Worm (Caenorhabditis elegans) whole organism, L2 larva: ENCODE data around the gene hlh-11.
A peak's percentile ranks its signal among the peaks of the same experiment; 100 is the strongest.

Source experiments
- C34F6.9 ChIP-seq: fragments of 150-350 bp; optimal IDR thresholded peaks from 2 replicates; lab custom pipeline; 2014; ENCODE audit warnings: missing biosample characterization, missing genetic modification characterization
- F13H6.1 ChIP-seq: sonication (generic microtip); optimal IDR thresholded peaks from 2 replicates; lab custom pipeline; 2016; ENCODE audit warnings: missing genetic modification characterization, missing compliant biosample characterization
- Y55F3AM.14 ChIP-seq: fragments of 200-800 bp; sonication (Bioruptor generic); optimal IDR thresholded peaks from 2 replicates; lab custom pipeline; 2018; ENCODE audit warnings: mild to moderate bottlenecking, missing genetic modification characterization, missing compliant biosample characterization
- ZK546.5 ChIP-seq: sonication (generic microtip); optimal IDR thresholded peaks from 2 replicates; lab custom pipeline; 2017; ENCODE audit warnings: missing biosample characterization, missing genetic modification characterization
- alr-1 ChIP-seq: fragments of 150-350 bp; optimal IDR thresholded peaks from 2 replicates; lab custom pipeline; 2014; ENCODE audit warnings: missing biosample characterization, missing genetic modification characterization
- ama-1 ChIP-seq: fragments of 150-350 bp; optimal IDR thresholded peaks from 2 replicates; lab custom pipeline; 2018; ENCODE audit warnings: inconsistent platforms
- blmp-1 ChIP-seq: sonication (generic microtip); optimal IDR thresholded peaks from 2 replicates; lab custom pipeline; 2017; ENCODE audit warnings: missing genetic modification characterization, mild to moderate bottlenecking, missing compliant biosample characterization, antibody characterized with exemption, moderate library complexity; ENCODE audit not compliant: insufficient read depth
- ceh-82 ChIP-seq: fragments of 150-350 bp; optimal IDR thresholded peaks from 2 replicates; lab custom pipeline; 2014; ENCODE audit warnings: missing biosample characterization, missing genetic modification characterization
- crh-2 ChIP-seq: sonication (generic microtip); optimal IDR thresholded peaks from 2 replicates; lab custom pipeline; 2017; ENCODE audit warnings: missing biosample characterization, missing genetic modification characterization
- egl-27 ChIP-seq: sonication (generic microtip); optimal IDR thresholded peaks from 3 replicates; lab custom pipeline; 2017; ENCODE audit warnings: missing biosample characterization, missing genetic modification reagents, missing genetic modification characterization
- elt-1 ChIP-seq: fragments of 150-350 bp; optimal IDR thresholded peaks from 2 replicates; lab custom pipeline; 2014; ENCODE audit warnings: missing biosample characterization, missing genetic modification characterization
- elt-3 ChIP-seq: sonication (generic microtip); optimal IDR thresholded peaks from 2 replicates; lab custom pipeline; 2017; ENCODE audit warnings: missing biosample characterization, missing genetic modification characterization
- fos-1 ChIP-seq: fragments of 150-350 bp; optimal IDR thresholded peaks from 2 replicates; lab custom pipeline; 2014; ENCODE audit warnings: missing biosample characterization, missing genetic modification characterization
- gmeb-1 ChIP-seq: fragments of 150-350 bp; optimal IDR thresholded peaks from 2 replicates; lab custom pipeline; 2014; ENCODE audit warnings: missing biosample characterization, missing genetic modification characterization
- lin-11 ChIP-seq: fragments of 150-350 bp; sonication (generic microtip); optimal IDR thresholded peaks from 2 replicates; lab custom pipeline; 2014; ENCODE audit warnings: missing biosample characterization, missing genetic modification characterization, inconsistent platforms, mixed read lengths
- lin-13 ChIP-seq: fragments of 150-350 bp; optimal IDR thresholded peaks from 2 replicates; lab custom pipeline; 2014; ENCODE audit warnings: missing biosample characterization, missing genetic modification reagents, missing genetic modification characterization
- mab-5 ChIP-seq: fragments of 150-350 bp; optimal IDR thresholded peaks from 2 replicates; lab custom pipeline; 2014; ENCODE audit warnings: missing biosample characterization, missing genetic modification characterization
- mbf-1 ChIP-seq: sonication (generic microtip); optimal IDR thresholded peaks from 2 replicates; lab custom pipeline; 2017; ENCODE audit warnings: missing biosample characterization, missing genetic modification characterization
- mdl-1 ChIP-seq, 2 experiments: fragments of 150-350 bp in 1 of 2; sonication (generic microtip) in 1 of 2; optimal IDR thresholded peaks; 2 replicates each; lab custom pipeline; 2017; ENCODE audit warnings: missing biosample characterization in 2 of 2, missing genetic modification characterization in 2 of 2
- nhr-10 ChIP-seq: sonication (generic microtip); optimal IDR thresholded peaks from 2 replicates; lab custom pipeline; 2017; ENCODE audit warnings: missing biosample characterization, missing genetic modification characterization
- nhr-11 ChIP-seq: fragments of 150-350 bp; optimal IDR thresholded peaks from 2 replicates; lab custom pipeline; 2014; ENCODE audit warnings: missing biosample characterization, missing genetic modification characterization
- nhr-12 ChIP-seq: fragments of 150-350 bp; optimal IDR thresholded peaks from 2 replicates; lab custom pipeline; 2014; ENCODE audit warnings: missing biosample characterization, missing genetic modification characterization
- nhr-129 ChIP-seq: fragments of 150-350 bp; optimal IDR thresholded peaks from 2 replicates; lab custom pipeline; 2014; ENCODE audit warnings: missing biosample characterization, missing genetic modification characterization
- nhr-21 ChIP-seq: fragments of 150-350 bp; optimal IDR thresholded peaks from 2 replicates; lab custom pipeline; 2014; ENCODE audit warnings: missing biosample characterization, missing genetic modification characterization
- nhr-237 ChIP-seq: fragments of 150-350 bp; optimal IDR thresholded peaks from 2 replicates; lab custom pipeline; 2014; ENCODE audit warnings: missing biosample characterization, missing genetic modification characterization
- nhr-25 ChIP-seq: fragments of 150-350 bp; sonication (generic microtip); optimal IDR thresholded peaks from 3 replicates; lab custom pipeline; 2014; ENCODE audit warnings: missing biosample characterization, missing genetic modification characterization
- nhr-6 ChIP-seq: fragments of 150-350 bp; optimal IDR thresholded peaks from 2 replicates; lab custom pipeline; 2014; ENCODE audit warnings: missing biosample characterization, missing genetic modification characterization
- nhr-77 ChIP-seq: fragments of 150-350 bp; optimal IDR thresholded peaks from 2 replicates; lab custom pipeline; 2014; ENCODE audit warnings: missing biosample characterization, missing genetic modification characterization
- peb-1 ChIP-seq: fragments of 150-350 bp; optimal IDR thresholded peaks from 2 replicates; lab custom pipeline; 2014; ENCODE audit warnings: missing biosample characterization, missing genetic modification characterization
- sem-4 ChIP-seq: fragments of 150-350 bp; optimal IDR thresholded peaks from 2 replicates; lab custom pipeline; 2014; ENCODE audit warnings: missing biosample characterization, missing genetic modification reagents, missing genetic modification characterization
- skn-1 ChIP-seq: sonication (generic microtip); optimal IDR thresholded peaks from 2 replicates; lab custom pipeline; 2017; ENCODE audit warnings: missing biosample characterization, missing genetic modification characterization
- sma-3 ChIP-seq: sonication (generic microtip); optimal IDR thresholded peaks from 2 replicates; lab custom pipeline; 2016; ENCODE audit warnings: missing genetic modification reagents, missing genetic modification characterization, missing compliant biosample characterization
- sma-9 ChIP-seq, 2 experiments: fragments of 150-350 bp in 1 of 2; sonication (generic microtip) in 1 of 2; optimal IDR thresholded peaks; 2 replicates each; lab custom pipeline; 2014 to 2016; ENCODE audit warnings: missing genetic modification characterization in 2 of 2, mild to moderate bottlenecking in 1 of 2, missing biosample characterization in 1 of 2, missing compliant biosample characterization in 1 of 2, missing genetic modification reagents in 1 of 2, moderate library complexity in 1 of 2
- snpc-4 ChIP-seq: fragments of 150-350 bp; optimal IDR thresholded peaks from 2 replicates; lab custom pipeline; 2014; ENCODE audit warnings: missing biosample characterization, missing genetic modification characterization
- unc-39 ChIP-seq: fragments of 150-350 bp; optimal IDR thresholded peaks from 2 replicates; lab custom pipeline; 2014; ENCODE audit warnings: missing biosample characterization, missing genetic modification characterization
- unc-62 ChIP-seq: fragments of 150-350 bp; optimal IDR thresholded peaks from 2 replicates; lab custom pipeline; 2014; ENCODE audit warnings: missing biosample characterization, missing genetic modification reagents, missing genetic modification characterization
- zag-1 ChIP-seq: fragments of 150-350 bp; optimal IDR thresholded peaks from 2 replicates; lab custom pipeline; 2014; ENCODE audit warnings: missing biosample characterization, missing genetic modification characterization
- ztf-11 ChIP-seq: sonication (generic microtip); optimal IDR thresholded peaks from 2 replicates; lab custom pipeline; 2017; ENCODE audit warnings: missing biosample characterization, missing genetic modification characterization
- ztf-4 ChIP-seq: fragments of 150-350 bp; optimal IDR thresholded peaks from 2 replicates; lab custom pipeline; 2014; ENCODE audit warnings: missing biosample characterization, missing genetic modification characterization

hlh-11 gene

DNA sequence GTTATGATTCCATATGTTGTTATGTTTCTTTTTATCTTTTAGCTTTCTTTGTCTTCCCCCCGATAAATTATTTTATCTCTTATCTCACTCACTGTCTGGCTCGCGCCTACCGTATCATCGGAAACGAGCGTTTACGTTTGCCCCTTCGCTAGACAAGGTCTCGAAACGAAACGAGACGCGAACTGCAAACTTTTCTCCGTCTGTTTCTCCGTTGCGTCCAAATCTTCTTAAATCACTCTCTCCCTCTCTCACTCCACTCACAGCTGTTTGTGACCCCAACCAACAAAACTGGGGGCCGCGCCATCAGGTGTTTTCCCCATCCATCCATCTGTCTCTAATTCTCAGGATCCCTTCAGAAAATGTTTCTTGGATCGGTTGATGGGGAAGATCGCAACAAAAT, 637 bp downstream of the hlh-11 start (continued):
- no peak for TF ChIP-seq ceh-82 (tag; lab: Kevin White, UChicago)

DNA sequence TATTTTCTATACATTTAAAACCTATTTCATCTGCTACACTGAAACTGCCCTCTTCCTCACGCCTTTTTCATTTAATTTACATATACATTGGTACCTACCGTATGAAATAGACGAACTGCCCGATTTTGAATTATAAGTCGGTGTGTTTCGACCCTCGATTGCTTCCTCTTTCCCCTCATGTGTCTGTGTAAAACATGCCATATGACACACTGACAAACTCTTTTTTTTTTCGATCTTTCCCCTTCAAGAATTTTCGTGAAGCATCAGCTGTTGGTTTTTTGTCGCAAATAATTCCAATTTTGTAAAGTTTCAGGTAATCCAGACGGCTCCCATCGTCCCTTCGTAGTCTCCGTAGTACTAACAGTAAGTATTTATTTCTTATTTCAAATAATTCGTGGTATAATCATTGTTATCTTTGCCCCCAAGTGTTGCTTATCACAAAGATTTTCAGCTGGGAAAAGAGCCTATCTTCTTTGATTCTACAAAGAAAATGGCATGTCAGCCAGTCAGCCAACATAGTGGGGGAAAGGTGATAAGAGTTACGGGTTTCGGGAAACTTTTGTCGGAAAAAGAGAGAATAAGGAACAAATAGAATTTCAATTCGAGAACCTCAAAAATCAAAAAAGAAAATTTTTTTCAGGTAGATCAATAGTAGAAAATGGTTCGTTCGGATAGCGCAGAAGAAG, 2.5 kb downstream of the hlh-11 start:
- TF ChIP-seq nhr-129 (tag; lab: Kevin White, UChicago) (peak; percentile 25), sma-9 (GFP tag; optimal IDR thresholded peaks at IDR 0.05; lab: Kevin White, UChicago) (peak; percentile 29), sma-9 (tag; optimal IDR thresholded peaks at IDR 0.05; lab: Kevin White, UChicago) (no peak), mab-5 (tag; lab: Kevin White, UChicago) (no peak), fos-1 (tag; lab: Kevin White, UChicago) (peak; percentile 87), crh-2 (tag; lab: Kevin White, UChicago) (peak; percentile 27), gmeb-1 (no peak), F13H6.1 (tag; lab: Kevin White, UChicago) (peak; percentile 25), nhr-11 (tag; lab: Kevin White, UChicago) (no peak)

DNA sequence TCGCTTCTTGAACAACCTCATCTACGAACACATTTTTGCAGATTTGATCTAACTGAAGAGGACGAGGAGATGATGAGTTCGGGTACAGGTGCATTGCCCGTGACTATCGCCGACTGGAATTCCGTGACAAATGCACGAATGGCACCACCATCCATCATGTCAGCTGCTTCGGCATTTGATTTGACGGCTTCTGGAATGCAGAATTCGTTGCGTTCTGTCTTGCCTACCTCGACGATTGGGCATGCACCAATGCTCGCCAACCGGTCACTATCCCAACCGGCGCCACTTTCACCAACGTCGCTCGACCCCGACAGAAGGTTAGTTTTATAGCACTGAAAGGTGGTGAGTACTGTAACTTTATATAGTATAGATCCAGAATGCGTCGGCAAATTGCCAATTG, 3.9 kb downstream of the hlh-11 start:
- TF ChIP-seq nhr-11 (tag; lab: Kevin White, UChicago) (no peak), nhr-237 (tag; lab: Kevin White, UChicago) (no peak), elt-1 (tag; lab: Kevin White, UChicago) (no peak), F13H6.1 (tag; lab: Kevin White, UChicago) (no peak), unc-39 (no peak), ceh-82 (tag; lab: Kevin White, UChicago) (no peak), mab-5 (tag; lab: Kevin White, UChicago) (no peak), peb-1 (tag; lab: Kevin White, UChicago) (no peak), ZK546.5 (tag; lab: Kevin White, UChicago) (no peak), mbf-1 (tag; lab: Kevin White, UChicago) (no peak), egl-27 (tag; lab: Kevin White, UChicago) (no peak), nhr-6 (tag; lab: Kevin White, UChicago) (no peak), zag-1 (no peak), gmeb-1 (no peak)

DNA sequence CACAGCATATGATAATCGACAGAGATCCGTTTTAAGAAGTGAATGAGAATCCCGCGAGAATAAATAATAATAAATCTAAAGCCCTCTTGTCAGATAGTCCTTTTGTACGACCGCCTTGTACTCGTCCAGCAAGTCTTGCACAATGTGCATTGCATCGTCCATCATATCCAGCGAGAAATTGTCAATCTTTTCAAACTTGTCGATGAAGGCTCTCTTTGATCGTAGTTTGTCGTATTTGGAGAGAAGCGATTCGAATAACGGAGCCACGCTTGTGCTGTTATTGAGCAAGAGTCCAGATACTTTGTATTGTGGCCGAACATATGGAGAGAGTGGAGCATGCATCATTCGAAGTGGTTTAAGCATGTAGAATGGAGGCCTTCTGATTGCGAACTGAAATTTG, 7.1 kb downstream of the hlh-11 start:
- TF ChIP-seq C34F6.9 (tag; lab: Kevin White, UChicago), result no peak
- TF ChIP-seq ceh-82 (tag; lab: Kevin White, UChicago), result no peak
- peak; percentile 3 for TF ChIP-seq ztf-4 (tag; lab: Kevin White, UChicago)
- TF ChIP-seq lin-13, result no peak
- TF ChIP-seq Y55F3AM.14 (GFP tag; lab: Kevin White, UChicago), result no peak
- TF ChIP-seq gmeb-1, result no peak
- no peak for TF ChIP-seq ama-1 (lab: Kevin White, UChicago)
- TF ChIP-seq nhr-129 (tag; lab: Kevin White, UChicago), result peak; percentile 4

DNA sequence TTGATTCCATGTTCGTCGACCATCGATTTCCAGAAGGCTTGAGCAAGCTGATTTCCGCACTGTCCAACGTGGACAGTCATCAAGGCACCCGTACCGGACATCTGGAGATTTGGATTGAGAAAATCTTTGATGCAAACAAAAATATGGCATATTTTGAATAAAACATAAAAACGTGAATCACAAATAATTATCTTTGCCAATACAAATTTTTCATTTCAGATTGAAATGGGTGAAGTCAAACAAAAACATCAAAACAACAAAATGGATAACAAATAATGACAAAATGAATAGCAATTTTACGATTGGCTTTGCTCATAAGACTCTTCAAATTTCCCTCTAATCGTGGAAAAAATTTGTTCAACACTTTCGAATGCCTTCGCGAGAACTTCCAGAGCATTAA, 9.5 kb downstream of the hlh-11 start, which contains the start of gene tbg-1:
Gene tbg-1, minus strand, starts transcription at position 101 of the 400 bp plus-strand sequence.
- TF ChIP-seq blmp-1 (no peak), nhr-10 (tag; lab: Kevin White, UChicago) (no peak), ceh-82 (tag; lab: Kevin White, UChicago) (no peak), sma-3 (GFP tag; lab: Kevin White, UChicago) (no peak), gmeb-1 (no peak), nhr-77 (tag; lab: Kevin White, UChicago) (no peak), Y55F3AM.14 (GFP tag; lab: Kevin White, UChicago) (no peak), alr-1 (tag; lab: Kevin White, UChicago) (no peak), elt-1 (tag; lab: Kevin White, UChicago) (no peak)

DNA sequence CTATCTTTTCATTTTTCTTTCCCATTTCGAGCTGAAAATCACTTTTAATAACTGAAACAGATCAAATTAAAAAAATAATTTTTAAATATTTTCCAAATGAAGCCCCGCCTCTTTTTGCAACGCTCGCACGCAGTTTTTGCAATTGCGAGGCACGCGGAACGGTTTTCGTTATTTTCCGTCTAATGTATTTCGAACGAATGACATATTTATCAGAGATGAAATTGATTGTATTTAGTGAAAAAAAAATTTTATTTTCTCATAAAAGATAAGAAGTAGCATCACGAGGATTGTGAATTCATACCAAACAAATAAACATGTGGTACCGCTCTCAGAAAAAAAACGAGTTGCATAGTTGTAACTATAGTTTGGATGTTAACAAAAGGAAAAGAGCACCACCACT, 10.3 kb downstream of the hlh-11 start, which contains the start of gene rpac-19:
Gene rpac-19, minus strand, starts transcription at position 31 of the 400 bp plus-strand sequence.
- TF ChIP-seq egl-27 (tag; lab: Kevin White, UChicago), result peak; percentile 6
- no peak for TF ChIP-seq nhr-10 (tag; lab: Kevin White, UChicago)
- peak; percentile 80 for TF ChIP-seq gmeb-1
- TF ChIP-seq F13H6.1 (tag; lab: Kevin White, UChicago), result peak; percentile 72
- TF ChIP-seq elt-1 (tag; lab: Kevin White, UChicago), result no peak
- TF ChIP-seq ama-1 (lab: Kevin White, UChicago), result peak; percentile 64
- TF ChIP-seq lin-11, result no peak
- peak; percentile 35 for TF ChIP-seq nhr-129 (tag; lab: Kevin White, UChicago)
- TF ChIP-seq ztf-4 (tag; lab: Kevin White, UChicago), result peak; percentile 55
- TF ChIP-seq crh-2 (tag; lab: Kevin White, UChicago), result peak; percentile 75
- TF ChIP-seq peb-1 (tag; lab: Kevin White, UChicago), result no peak
- no peak for TF ChIP-seq elt-3 (tag; lab: Kevin White, UChicago)
- TF ChIP-seq sem-4 (tag; lab: Kevin White, UChicago), result peak; percentile 77
- TF ChIP-seq Y55F3AM.14 (GFP tag; lab: Kevin White, UChicago), result peak; percentile 17
- TF ChIP-seq alr-1 (tag; lab: Kevin White, UChicago), result no peak
- TF ChIP-seq nhr-21 (tag; lab: Kevin White, UChicago), result no peak
- peak; percentile 4 for TF ChIP-seq fos-1 (tag; lab: Kevin White, UChicago)
- TF ChIP-seq nhr-6 (tag; lab: Kevin White, UChicago), result no peak
- no peak for TF ChIP-seq ZK546.5 (tag; lab: Kevin White, UChicago)
- TF ChIP-seq nhr-25 (tag; lab: Kevin White, UChicago), result peak; percentile 58
- TF ChIP-seq unc-62 (GFP tag; lab: Kevin White, UChicago), result no peak
- TF ChIP-seq nhr-12 (tag; lab: Kevin White, UChicago), result no peak
- peak; percentile 66 for TF ChIP-seq skn-1 (tag; lab: Kevin White, UChicago)
- no peak for TF ChIP-seq snpc-4
- no peak for TF ChIP-seq mdl-1 (tag; optimal IDR thresholded peaks at IDR 0.05; lab: Kevin White, UChicago)
- TF ChIP-seq unc-39, result no peak
- no peak for TF ChIP-seq ztf-11 (tag; lab: Kevin White, UChicago)
